Fruit fly (Drosophila melanogaster): Measurements from ENCODE around the gene Remo.
A peak's percentile ranks its signal among the peaks of the same experiment; 100 is the strongest.

Remo gene

dm6 chrX:13332702-13333243 lies 44.9 kb downstream of the Remo start:
- TF ChIP-seq CG7045 (GFP tag; optimal IDR thresholded peaks at IDR 0.05), result no peak
- TF ChIP-seq CG11617 (GFP tag; optimal IDR thresholded peaks at IDR 0.05), result no peak
- TF ChIP-seq Clk (GFP tag; optimal IDR thresholded peaks at IDR 0.05), result no peak
- TF ChIP-seq CG7101 (tag; optimal IDR thresholded peaks at IDR 0.05), result no peak
- no peak for TF ChIP-seq ovo (GFP tag; optimal IDR thresholded peaks at IDR 0.05)
- TF ChIP-seq CG1620 (GFP tag; optimal IDR thresholded peaks at IDR 0.05), result no peak
- no peak for TF ChIP-seq cic (GFP tag; optimal IDR thresholded peaks at IDR 0.05)
- TF ChIP-seq CG14711 (tag; optimal IDR thresholded peaks at IDR 0.05), result no peak
- TF ChIP-seq bab1 (GFP tag; optimal IDR thresholded peaks at IDR 0.05), result no peak
- no peak for TF ChIP-seq pad (GFP tag; optimal IDR thresholded peaks at IDR 0.05)
- no peak for TF ChIP-seq CG12768 (GFP tag; optimal IDR thresholded peaks at IDR 0.05)

- TF ChIP-seq toe (GFP tag; optimal IDR thresholded peaks at IDR 0.05) (no peak), ovo (GFP tag; optimal IDR thresholded peaks at IDR 0.05) (peak; percentile 66), cic (GFP tag; optimal IDR thresholded peaks at IDR 0.05) (no peak), Clk (GFP tag; optimal IDR thresholded peaks at IDR 0.05) (no peak), Hr96 (GFP tag; optimal IDR thresholded peaks at IDR 0.05) (peak; percentile 51), Crg-1 (GFP tag; optimal IDR thresholded peaks at IDR 0.05) (peak; percentile 89), kay (GFP tag; ENCODE audit: borderline replicate concordance) (no peak), CG14711 (tag; optimal IDR thresholded peaks at IDR 0.05) (peak; percentile 55), CG33017 (tag; optimal IDR thresholded peaks at IDR 0.05) (peak; percentile 13), CG1620 (GFP tag; optimal IDR thresholded peaks at IDR 0.05) (peak; percentile 93), tj (GFP tag; optimal IDR thresholded peaks at IDR 0.05) (no peak), Mnt (GFP tag; optimal IDR thresholded peaks at IDR 0.05) (peak; percentile 60), bab1 (GFP tag; optimal IDR thresholded peaks at IDR 0.05) (peak; percentile 59), CG11617 (GFP tag; optimal IDR thresholded peaks at IDR 0.05) (no peak), CG7101 (tag; optimal IDR thresholded peaks at IDR 0.05) (peak; percentile 81), pad (GFP tag; optimal IDR thresholded peaks at IDR 0.05) (peak; percentile 76)
Measured at dm6 chrX:13334434-13335146, 46.7 kb downstream of the Remo start.

- TF ChIP-seq CG14711 (tag; optimal IDR thresholded peaks at IDR 0.05) (peak; percentile 64), pad (GFP tag; optimal IDR thresholded peaks at IDR 0.05) (peak; percentile 70), CG33017 (tag; optimal IDR thresholded peaks at IDR 0.05) (peak; percentile 12), bab1 (GFP tag; optimal IDR thresholded peaks at IDR 0.05) (peak; percentile 87), CG12768 (GFP tag; optimal IDR thresholded peaks at IDR 0.05) (peak; percentile 44), tj (GFP tag; optimal IDR thresholded peaks at IDR 0.05) (peak; percentile 38), ovo (GFP tag; optimal IDR thresholded peaks at IDR 0.05) (peak; percentile 95), Clk (GFP tag; optimal IDR thresholded peaks at IDR 0.05) (peak; percentile 16), Crg-1 (GFP tag; optimal IDR thresholded peaks at IDR 0.05) (peak; percentile 92), CG7045 (GFP tag; optimal IDR thresholded peaks at IDR 0.05) (no peak), cic (GFP tag; optimal IDR thresholded peaks at IDR 0.05) (peak; percentile 38), kay (GFP tag; ENCODE audit: borderline replicate concordance) (no peak), CG5204 (GFP tag; optimal IDR thresholded peaks at IDR 0.05) (no peak), CG7101 (tag; optimal IDR thresholded peaks at IDR 0.05) (peak; percentile 89), CG11617 (GFP tag; optimal IDR thresholded peaks at IDR 0.05) (peak; percentile 90), Hr96 (GFP tag; optimal IDR thresholded peaks at IDR 0.05) (peak; percentile 94), CG1620 (GFP tag; optimal IDR thresholded peaks at IDR 0.05) (peak; percentile 97), cnc (optimal IDR thresholded peaks at IDR 0.05) (no peak), toe (GFP tag; optimal IDR thresholded peaks at IDR 0.05) (peak; percentile 45), Mnt (GFP tag; optimal IDR thresholded peaks at IDR 0.05) (peak; percentile 91)
Measured at dm6 chrX:13337454-13337853, 49.6 kb downstream of the Remo start, which contains the start of gene RpS15Aa. Gene RpS15Aa (minus strand): TSS chrX:13337705.

- no peak for TF ChIP-seq cic (GFP tag; optimal IDR thresholded peaks at IDR 0.05)
- no peak for TF ChIP-seq CG7101 (tag; optimal IDR thresholded peaks at IDR 0.05)
- peak; percentile 92 for TF ChIP-seq tj (GFP tag; optimal IDR thresholded peaks at IDR 0.05)
- no peak for TF ChIP-seq Mnt (GFP tag; optimal IDR thresholded peaks at IDR 0.05)
- TF ChIP-seq kay (GFP tag; ENCODE audit: borderline replicate concordance), result no peak
- no peak for TF ChIP-seq Hr96 (GFP tag; optimal IDR thresholded peaks at IDR 0.05)
- TF ChIP-seq Clk (GFP tag; optimal IDR thresholded peaks at IDR 0.05), result no peak
- TF ChIP-seq CG11617 (GFP tag; optimal IDR thresholded peaks at IDR 0.05), result no peak
- no peak for TF ChIP-seq CG12768 (GFP tag; optimal IDR thresholded peaks at IDR 0.05)
- TF ChIP-seq cnc (optimal IDR thresholded peaks at IDR 0.05), result no peak
- TF ChIP-seq toe (GFP tag; optimal IDR thresholded peaks at IDR 0.05), result no peak
- TF ChIP-seq CG33017 (tag; optimal IDR thresholded peaks at IDR 0.05), result no peak
- peak; percentile 5 for TF ChIP-seq bab1 (GFP tag; optimal IDR thresholded peaks at IDR 0.05)
- TF ChIP-seq ovo (GFP tag; optimal IDR thresholded peaks at IDR 0.05), result no peak
- TF ChIP-seq CG7045 (GFP tag; optimal IDR thresholded peaks at IDR 0.05), result no peak
- no peak for TF ChIP-seq CG5204 (GFP tag; optimal IDR thresholded peaks at IDR 0.05)
- no peak for TF ChIP-seq CG1620 (GFP tag; optimal IDR thresholded peaks at IDR 0.05)
Measured at dm6 chrX:13338113-13338512, 50.3 kb downstream of the Remo start, which contains the start of gene CG15747. Gene CG15747 (plus strand): TSS chrX:13338318.

All from whole organism, adult.